Worm (Caenorhabditis elegans) whole organism, L1 larva: ENCODE data around the gene snpn-1.

Source experiments
- ama-1 ChIP-seq: fragments of 150-350 bp; optimal IDR thresholded peaks from 2 replicates; lab custom pipeline; 2014
- efl-3 ChIP-seq: fragments of 200-800 bp; sonication (Bioruptor generic); optimal IDR thresholded peaks from 2 replicates; lab custom pipeline; 2018; ENCODE audit warnings: mild to moderate bottlenecking, missing genetic modification characterization, missing compliant biosample characterization
- nhr-77 ChIP-seq: fragments of 150-350 bp; optimal IDR thresholded peaks from 2 replicates; lab custom pipeline; 2014; ENCODE audit warnings: missing biosample characterization, missing genetic modification characterization
- skn-1 ChIP-seq: fragments of 150-350 bp; optimal IDR thresholded peaks from 2 replicates; lab custom pipeline; 2014; ENCODE audit warnings: missing biosample characterization, missing genetic modification characterization
- tlp-1 ChIP-seq: fragments of 150-350 bp; optimal IDR thresholded peaks from 2 replicates; lab custom pipeline; 2014; ENCODE audit warnings: missing biosample characterization, missing genetic modification characterization

- TF ChIP-seq nhr-77 (tag; lab: Kevin White, UChicago) (no peak), tlp-1 (tag; lab: Kevin White, UChicago) (no peak), efl-3 (GFP tag; lab: Kevin White, UChicago) (no peak), skn-1 (tag; lab: Kevin White, UChicago) (no peak), ama-1 (lab: Kevin White, UChicago) (no peak)
These were observed 29.9 kb downstream of the snpn-1 start, which contains the start of gene C09B9.7 for ce11 chrIV:5060984-5061383.
